Worm (Caenorhabditis elegans) whole organism, mixed stage, embryonic: ENCODE results near the gene C28D4.18.
"Not testable (repeated sequence)": the region's sequence is repeated elsewhere in the genome, so short reads cannot be mapped to it uniquely, and the experiment has no call there.

ENCODE experiments used
- M03D4.4 ChIP-seq: sonication (generic microtip); optimal IDR thresholded peaks from 2 replicates; lab custom pipeline; 2017; ENCODE audit warnings: mild to moderate bottlenecking, missing genetic modification characterization, missing compliant biosample characterization
- blmp-1 ChIP-seq: fragments of 150-350 bp; optimal IDR thresholded peaks from 2 replicates; lab custom pipeline; 2014; ENCODE audit warnings: missing biosample characterization, missing genetic modification characterization
- ceh-39 ChIP-seq: fragments of 150-350 bp; optimal IDR thresholded peaks from 2 replicates; lab custom pipeline; 2014; ENCODE audit warnings: missing biosample characterization, missing genetic modification characterization
- ceh-43 ChIP-seq: fragments of 200-800 bp; sonication (Bioruptor generic); optimal IDR thresholded peaks from 2 replicates; lab custom pipeline; 2018; ENCODE audit warnings: mild to moderate bottlenecking, missing genetic modification characterization, moderate library complexity, missing compliant biosample characterization
- ceh-83 ChIP-seq: fragments of 200-800 bp; sonication (Bioruptor generic); optimal IDR thresholded peaks from 2 replicates; lab custom pipeline; 2018; ENCODE audit warnings: mild to moderate bottlenecking, missing genetic modification characterization, missing compliant biosample characterization
- ces-1 ChIP-seq: fragments of 150-350 bp; optimal IDR thresholded peaks from 2 replicates; lab custom pipeline; 2014; ENCODE audit warnings: missing biosample characterization, missing genetic modification reagents, missing genetic modification characterization
- cnd-1 ChIP-seq: fragments of 200-800 bp; sonication (Bioruptor generic); optimal IDR thresholded peaks from 2 replicates; lab custom pipeline; 2018; ENCODE audit warnings: mild to moderate bottlenecking, missing genetic modification characterization, missing compliant biosample characterization
- drap-1 ChIP-seq: fragments of 200-800 bp; sonication (Bioruptor generic); optimal IDR thresholded peaks from 3 replicates; lab custom pipeline; 2018; ENCODE audit warnings: mild to moderate bottlenecking, missing genetic modification characterization, missing compliant biosample characterization
- elt-1 ChIP-seq: sonication (generic microtip); optimal IDR thresholded peaks from 2 replicates; lab custom pipeline; 2017; ENCODE audit warnings: missing genetic modification characterization, mild to moderate bottlenecking, missing compliant biosample characterization, antibody characterized with exemption, moderate library complexity, borderline replicate concordance; ENCODE audit not compliant: insufficient read depth
- elt-3 ChIP-seq: fragments of 150-350 bp; optimal IDR thresholded peaks from 2 replicates; lab custom pipeline; 2014; ENCODE audit warnings: missing biosample characterization, missing genetic modification characterization
- flh-1 ChIP-seq: fragments of 200-800 bp; sonication (Bioruptor generic); optimal IDR thresholded peaks from 2 replicates; lab custom pipeline; 2018; ENCODE audit warnings: mild to moderate bottlenecking, missing genetic modification characterization, moderate library complexity, missing compliant biosample characterization
- ham-2 ChIP-seq: fragments of 200-800 bp; sonication (Bioruptor generic); optimal IDR thresholded peaks from 2 replicates; lab custom pipeline; 2018; ENCODE audit warnings: mild to moderate bottlenecking, missing genetic modification characterization, missing compliant biosample characterization
- hlh-1 ChIP-seq: fragments of 150-350 bp; optimal IDR thresholded peaks from 2 replicates; lab custom pipeline; 2014; ENCODE audit warnings: missing biosample characterization, missing genetic modification reagents, missing genetic modification characterization
- lin-13 ChIP-seq: fragments of 150-350 bp; optimal IDR thresholded peaks from 2 replicates; lab custom pipeline; 2014; ENCODE audit warnings: missing biosample characterization, missing genetic modification characterization
- mab-5 ChIP-seq: fragments of 150-350 bp; optimal IDR thresholded peaks from 2 replicates; lab custom pipeline; 2014; ENCODE audit warnings: missing biosample characterization, missing genetic modification characterization
- mls-2 ChIP-seq: sonication (generic microtip); optimal IDR thresholded peaks from 2 replicates; lab custom pipeline; 2016; ENCODE audit warnings: mild to moderate bottlenecking, missing genetic modification characterization, moderate library complexity, missing compliant biosample characterization
- nhr-12 ChIP-seq: fragments of 150-350 bp; optimal IDR thresholded peaks from 2 replicates; lab custom pipeline; 2014; ENCODE audit warnings: missing biosample characterization, missing genetic modification characterization
- nhr-2 ChIP-seq: fragments of 150-350 bp; optimal IDR thresholded peaks from 2 replicates; lab custom pipeline; 2014; ENCODE audit warnings: missing biosample characterization, missing genetic modification characterization
- nhr-237 ChIP-seq: fragments of 150-350 bp; optimal IDR thresholded peaks from 2 replicates; lab custom pipeline; 2014; ENCODE audit warnings: missing biosample characterization, missing genetic modification characterization
- nhr-28 ChIP-seq: fragments of 150-350 bp; optimal IDR thresholded peaks from 2 replicates; lab custom pipeline; 2014; ENCODE audit warnings: missing biosample characterization, missing genetic modification characterization
- nhr-76 ChIP-seq: sonication (generic microtip); optimal IDR thresholded peaks from 2 replicates; lab custom pipeline; 2017; ENCODE audit warnings: missing biosample characterization, missing genetic modification characterization
- pha-4 ChIP-seq: fragments of 150-350 bp; optimal IDR thresholded peaks from 2 replicates; lab custom pipeline; 2018; ENCODE audit warnings: missing biosample characterization, missing genetic modification reagents, missing genetic modification characterization
- sem-2 ChIP-seq: fragments of 200-800 bp; sonication (Bioruptor generic); optimal IDR thresholded peaks from 2 replicates; lab custom pipeline; 2018; ENCODE audit warnings: mild to moderate bottlenecking, missing genetic modification characterization, missing compliant biosample characterization
- snpc-4 ChIP-seq: fragments of 150-350 bp; optimal IDR thresholded peaks from 2 replicates; lab custom pipeline; 2014; ENCODE audit warnings: missing biosample characterization, missing genetic modification characterization
- tbx-8 ChIP-seq: fragments of 200-800 bp; sonication (Bioruptor generic); optimal IDR thresholded peaks from 2 replicates; lab custom pipeline; 2018; ENCODE audit warnings: mild to moderate bottlenecking, missing genetic modification characterization, moderate library complexity, missing compliant biosample characterization
- unc-120 ChIP-seq: sonication (generic microtip); optimal IDR thresholded peaks from 2 replicates; lab custom pipeline; 2017; ENCODE audit warnings: missing genetic modification characterization, missing compliant biosample characterization; ENCODE audit not compliant: poor library complexity, severe bottlenecking
- unc-39 ChIP-seq: fragments of 150-350 bp; optimal IDR thresholded peaks from 2 replicates; lab custom pipeline; 2014; ENCODE audit warnings: missing biosample characterization, missing genetic modification characterization
- unc-62 ChIP-seq: fragments of 150-350 bp; optimal IDR thresholded peaks from 2 replicates; lab custom pipeline; 2014; ENCODE audit warnings: missing biosample characterization, missing genetic modification reagents, missing genetic modification characterization
- zip-8 ChIP-seq: fragments of 150-350 bp; optimal IDR thresholded peaks from 2 replicates; lab custom pipeline; 2014; ENCODE audit warnings: missing biosample characterization, missing genetic modification characterization
- ztf-11 ChIP-seq: fragments of 150-350 bp; optimal IDR thresholded peaks from 2 replicates; lab custom pipeline; 2014; ENCODE audit warnings: missing biosample characterization, missing genetic modification characterization

C28D4.18 gene

ce11 chrIV:9739001-9739400 is 13.9 kb downstream of the C28D4.18 start:
- no peak for TF ChIP-seq mls-2
- no peak for TF ChIP-seq ham-2 (GFP tag; lab: Kevin White, UChicago)
- TF ChIP-seq nhr-76 (tag; lab: Kevin White, UChicago), result no peak
- no peak for TF ChIP-seq sem-2 (GFP tag; lab: Kevin White, UChicago)
- TF ChIP-seq M03D4.4, result no peak
- TF ChIP-seq ces-1 (GFP tag; lab: Kevin White, UChicago), result no peak
- TF ChIP-seq zip-8 (tag; lab: Kevin White, UChicago), result no peak
- no peak for TF ChIP-seq ceh-39 (tag; lab: Kevin White, UChicago)
- TF ChIP-seq mab-5 (tag; lab: Kevin White, UChicago), result no peak
- TF ChIP-seq pha-4 (tag; lab: Kevin White, UChicago), result no peak
- no peak for TF ChIP-seq unc-120 (tag; lab: Kevin White, UChicago)
- no peak for TF ChIP-seq cnd-1 (tag; lab: Kevin White, UChicago)
- TF ChIP-seq hlh-1 (tag; lab: Kevin White, UChicago), result no peak
- TF ChIP-seq elt-3 (tag; lab: Kevin White, UChicago), result no peak
- TF ChIP-seq, all 35 proteins: peak for 0

DNA sequence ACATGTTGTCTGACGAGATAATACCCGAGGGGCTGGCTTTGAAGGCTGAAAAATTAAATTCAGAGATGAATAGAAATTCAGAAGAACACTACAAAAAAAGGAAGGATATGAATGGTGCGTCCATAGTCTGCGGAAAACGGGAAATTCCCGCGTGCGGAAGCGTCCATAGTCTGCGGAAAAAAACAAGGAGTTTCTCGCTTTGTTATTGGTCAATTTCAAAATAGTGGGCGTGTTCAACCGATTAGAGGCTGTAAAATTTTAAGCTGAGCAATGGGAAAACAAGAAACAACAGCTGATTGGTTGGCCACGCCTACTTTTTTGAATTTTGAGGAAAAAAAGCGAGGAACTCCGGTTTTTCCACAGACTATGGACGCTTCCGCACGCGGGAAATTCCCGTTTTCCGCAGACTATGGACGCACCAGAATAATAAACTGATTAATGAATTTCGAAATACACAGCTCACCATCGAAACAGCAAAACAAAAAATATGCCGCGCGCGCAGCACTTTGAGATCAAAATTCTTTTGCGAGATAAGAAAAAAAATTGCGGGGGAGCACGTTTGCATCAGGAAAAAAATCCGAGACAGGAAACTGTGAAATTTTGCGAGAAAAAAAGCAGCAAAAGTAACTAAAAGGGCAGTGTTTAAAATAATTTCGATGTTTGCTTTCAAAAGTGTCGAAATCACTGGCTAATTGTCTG is 15.9 kb downstream of the C28D4.18 start, which contains the start of gene gln-6:
Gene gln-6 (minus strand): TSS at position 51 of the 699 bp plus-strand sequence.
- TF ChIP-seq ceh-43 (GFP tag; lab: Kevin White, UChicago); zip-8 (tag; lab: Kevin White, UChicago); nhr-12 (tag; lab: Kevin White, UChicago): not testable (repeated sequence)
- TF ChIP-seq, all 35 proteins: peak for 0; not testable (repeated sequence) for 35

DNA sequence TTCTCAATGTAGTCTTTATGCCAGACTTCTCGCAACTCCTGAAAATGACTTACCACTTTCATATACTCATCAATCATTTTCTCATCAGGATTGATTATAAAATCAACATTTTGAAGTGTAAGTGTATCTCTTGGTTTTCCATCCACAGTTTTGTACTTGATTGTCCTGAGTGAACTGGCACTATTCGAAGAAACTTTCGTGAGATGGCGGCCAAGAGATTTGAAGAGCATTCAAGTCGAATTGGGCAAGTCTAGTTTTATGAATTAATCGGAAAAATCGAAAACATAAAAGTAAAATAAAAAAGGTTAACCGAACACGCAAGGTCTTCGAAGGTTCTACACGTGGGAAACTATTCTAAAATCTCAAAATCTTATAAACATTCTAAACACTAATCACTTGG is 17.8 kb downstream of the C28D4.18 start, which contains the start of gene C28D4.7:
Gene C28D4.7 (minus strand): TSS at position 265 of the 400 bp plus-strand sequence.
- TF ChIP-seq hlh-1 (tag; lab: Kevin White, UChicago), result no peak
- no peak for TF ChIP-seq M03D4.4
- no peak for TF ChIP-seq elt-3 (tag; lab: Kevin White, UChicago)
- no peak for TF ChIP-seq zip-8 (tag; lab: Kevin White, UChicago)
- TF ChIP-seq unc-120 (tag; lab: Kevin White, UChicago), result no peak
- no peak for TF ChIP-seq ceh-39 (tag; lab: Kevin White, UChicago)
- TF ChIP-seq mab-5 (tag; lab: Kevin White, UChicago), result no peak
- TF ChIP-seq unc-62 (GFP tag; lab: Kevin White, UChicago), result no peak
- TF ChIP-seq drap-1 (GFP tag; lab: Kevin White, UChicago), result no peak
- no peak for TF ChIP-seq blmp-1
- no peak for TF ChIP-seq snpc-4 (tag; lab: Kevin White, UChicago)
- TF ChIP-seq tbx-8, result no peak
- TF ChIP-seq ceh-83, result no peak
- TF ChIP-seq lin-13 (tag; lab: Kevin White, UChicago), result no peak
- TF ChIP-seq ceh-43 (GFP tag; lab: Kevin White, UChicago), result no peak
- TF ChIP-seq elt-1 (tag; lab: Kevin White, UChicago), result no peak
- no peak for TF ChIP-seq unc-39 (tag; lab: Kevin White, UChicago)
- TF ChIP-seq nhr-237 (tag; lab: Kevin White, UChicago), result no peak
- TF ChIP-seq flh-1 (GFP tag; lab: Kevin White, UChicago), result no peak
- no peak for TF ChIP-seq nhr-28 (tag; lab: Kevin White, UChicago)

- TF ChIP-seq unc-62 (GFP tag; lab: Kevin White, UChicago), result no peak
- no peak for TF ChIP-seq snpc-4 (tag; lab: Kevin White, UChicago)
- no peak for TF ChIP-seq ham-2 (GFP tag; lab: Kevin White, UChicago)
- TF ChIP-seq ceh-43 (GFP tag; lab: Kevin White, UChicago), result no peak
- no peak for TF ChIP-seq unc-120 (tag; lab: Kevin White, UChicago)
- TF ChIP-seq lin-13 (tag; lab: Kevin White, UChicago), result no peak
- no peak for TF ChIP-seq nhr-2 (tag; lab: Kevin White, UChicago)
- TF ChIP-seq elt-3 (tag; lab: Kevin White, UChicago), result no peak
- TF ChIP-seq ces-1 (GFP tag; lab: Kevin White, UChicago), result no peak
- no peak for TF ChIP-seq nhr-237 (tag; lab: Kevin White, UChicago)
- TF ChIP-seq ceh-83, result no peak
- no peak for TF ChIP-seq blmp-1
- no peak for TF ChIP-seq ztf-11 (tag; lab: Kevin White, UChicago)
- no peak for TF ChIP-seq mls-2
Measured at ce11 chrIV:9744905-9745304, 19.8 kb downstream of the C28D4.18 start, which contains the start of gene C28D4.4. TSS of gene C28D4.4 (minus strand) at chrIV:9745005.
